Fruit fly (Drosophila melanogaster) whole organism, embryonic: ENCODE measurements around the gene osk.
A peak's percentile ranks its signal among the peaks of the same experiment; 100 is the strongest.

Source experiments
- Aef1 ChIP-seq: fragments of 200-800 bp; sonication (Bioruptor generic); IDR thresholded peaks from 3 replicates; pipeline ENCODE4 v1.3.6; 2022; ENCODE audit warnings: missing biosample characterization, missing genetic modification characterization
- B-H1 ChIP-seq: fragments of 200-800 bp; sonication (Bioruptor generic); IDR thresholded peaks from 3 replicates; pipeline ENCODE4 v1.3.6; 2022; ENCODE audit warnings: missing biosample characterization, missing genetic modification characterization
- C15 ChIP-seq: fragments of 200-800 bp; sonication (Bioruptor generic); IDR thresholded peaks from 3 replicates; pipeline ENCODE4 v1.3.6; 2022; ENCODE audit warnings: missing biosample characterization, missing genetic modification characterization
- CG10959 ChIP-seq: fragments of 200-800 bp; sonication (Bioruptor generic); IDR thresholded peaks from 2 replicates; pipeline ENCODE4 v1.3.6; 2022; ENCODE audit warnings: missing biosample characterization, missing genetic modification characterization
- CG12104 ChIP-seq: fragments of 200-800 bp; sonication (Bioruptor generic); optimal IDR thresholded peaks from 3 replicates; lab custom pipeline; 2016; ENCODE audit warnings: missing biosample characterization, missing genetic modification characterization
- CG12155 ChIP-seq: fragments of 200-800 bp; sonication (Bioruptor generic); optimal IDR thresholded peaks from 3 replicates; lab custom pipeline; 2016; ENCODE audit warnings: missing biosample characterization, missing genetic modification characterization
- CG14667 ChIP-seq: fragments of 200-800 bp; sonication (Bioruptor generic); IDR thresholded peaks from 2 replicates; pipeline ENCODE4 v1.3.6; 2022; ENCODE audit warnings: missing biosample characterization, missing genetic modification characterization
- CG1603 ChIP-seq: fragments of 200-800 bp; sonication (Bioruptor generic); optimal IDR thresholded peaks from 2 replicates; lab custom pipeline; 2019; ENCODE audit warnings: missing biosample characterization, mild to moderate bottlenecking, missing genetic modification characterization, moderate library complexity
- CG18599 ChIP-seq: fragments of 200-800 bp; sonication (Bioruptor generic); optimal IDR thresholded peaks from 3 replicates; lab custom pipeline; 2017; ENCODE audit warnings: missing biosample characterization, missing genetic modification characterization, mild to moderate bottlenecking, moderate library complexity, missing genetic modification reagents
- CG2202 ChIP-seq: fragments of 200-800 bp; sonication (Bioruptor generic); optimal IDR thresholded peaks from 2 replicates; lab custom pipeline; 2018; ENCODE audit warnings: missing biosample characterization, mild to moderate bottlenecking, missing genetic modification characterization
- CG31224 ChIP-seq: fragments of 200-800 bp; sonication (Bioruptor generic); IDR thresholded peaks from 2 replicates; pipeline ENCODE4 v1.3.6; 2022; ENCODE audit warnings: missing biosample characterization, missing genetic modification characterization
- CG31441 ChIP-seq: fragments of 200-800 bp; sonication (Bioruptor generic); IDR thresholded peaks from 2 replicates; pipeline ENCODE4 v1.3.6; 2022; ENCODE audit warnings: missing biosample characterization, missing genetic modification characterization
- CG4360 ChIP-seq: fragments of 200-800 bp; sonication (Bioruptor generic); IDR thresholded peaks from 2 replicates; pipeline ENCODE4 v1.3.6; 2022; ENCODE audit warnings: missing biosample characterization, missing genetic modification characterization
- CG4730 ChIP-seq: fragments of 200-800 bp; sonication (Bioruptor generic); IDR thresholded peaks from 2 replicates; pipeline ENCODE4 v1.3.6; 2022; ENCODE audit warnings: missing biosample characterization, missing genetic modification characterization
- CG5245 ChIP-seq: fragments of 200-800 bp; sonication (Bioruptor generic); optimal IDR thresholded peaks from 3 replicates; lab custom pipeline; 2016; ENCODE audit warnings: missing biosample characterization, missing genetic modification characterization
- CG7839 ChIP-seq: fragments of 200-800 bp; sonication (Bioruptor generic); optimal IDR thresholded peaks from 3 replicates; lab custom pipeline; 2018; ENCODE audit warnings: missing biosample characterization, mild to moderate bottlenecking, missing genetic modification characterization, moderate library complexity
- CG8290 ChIP-seq, 3 experiments: fragments of 200-800 bp; sonication (Bioruptor generic); optimal IDR thresholded peaks; 2 replicates each; lab custom pipeline; 2016 to 2019; ENCODE audit warnings: missing biosample characterization in 3 of 3, missing genetic modification characterization in 3 of 3, mild to moderate bottlenecking in 2 of 3, moderate library complexity in 1 of 3
- CrebB ChIP-seq: fragments of 200-800 bp; sonication (Bioruptor generic); optimal IDR thresholded peaks from 3 replicates; lab custom pipeline; 2018; ENCODE audit warnings: missing biosample characterization, mild to moderate bottlenecking, missing genetic modification characterization
- D ChIP-seq, 2 experiments: fragments of 200-800 bp in 1 of 2; fragments of >200 bp in 1 of 2; sonication (Bioruptor generic) in 1 of 2; optimal IDR thresholded peaks; 2 replicates in 1 of 2; 3 replicates in 1 of 2; lab custom pipeline; 2017; ENCODE audit warnings: mild to moderate bottlenecking in 1 of 2, missing biosample characterization in 1 of 2, missing genetic modification characterization in 1 of 2, missing genetic modification reagents in 1 of 2
- Fer1 ChIP-seq: fragments of 200-800 bp; sonication (Bioruptor generic); optimal IDR thresholded peaks from 2 replicates; lab custom pipeline; 2017; ENCODE audit warnings: missing biosample characterization, mild to moderate bottlenecking, missing genetic modification characterization
- Fer3 ChIP-seq: fragments of 200-800 bp; sonication (Bioruptor generic); optimal IDR thresholded peaks from 2 replicates; lab custom pipeline; 2018; ENCODE audit warnings: missing biosample characterization, mild to moderate bottlenecking, missing genetic modification characterization, moderate library complexity
- Gsc ChIP-seq: fragments of 200-800 bp; sonication (Bioruptor generic); IDR thresholded peaks from 2 replicates; pipeline ENCODE4 v1.3.6; 2022; ENCODE audit warnings: missing biosample characterization, missing genetic modification characterization
- HLH54F ChIP-seq: fragments of 200-800 bp; sonication (Bioruptor generic); optimal IDR thresholded peaks from 3 replicates; lab custom pipeline; 2016; ENCODE audit warnings: missing biosample characterization, missing genetic modification characterization
- Jarid2 ChIP-seq: fragments of 200-800 bp; sonication (Bioruptor generic); optimal IDR thresholded peaks from 3 replicates; lab custom pipeline; 2017; ENCODE audit warnings: mild to moderate bottlenecking, missing biosample characterization, missing genetic modification reagents, missing genetic modification characterization
- Lim3 ChIP-seq: fragments of 200-800 bp; sonication (Bioruptor generic); IDR thresholded peaks from 2 replicates; pipeline ENCODE4 v1.3.6; 2022; ENCODE audit warnings: missing biosample characterization, missing genetic modification characterization
- Mad ChIP-seq: fragments of 200-800 bp; sonication (Bioruptor generic); optimal IDR thresholded peaks from 2 replicates; lab custom pipeline; 2016; ENCODE audit warnings: missing biosample characterization, missing genetic modification characterization
- Mes4 ChIP-seq: fragments of 200-800 bp; sonication (Bioruptor generic); optimal IDR thresholded peaks from 2 replicates; lab custom pipeline; 2016; ENCODE audit warnings: missing biosample characterization, missing genetic modification characterization
- NC2α ChIP-seq: fragments of 200-800 bp; sonication (Bioruptor generic); optimal IDR thresholded peaks from 2 replicates; lab custom pipeline; 2016; ENCODE audit warnings: missing biosample characterization, missing genetic modification characterization
- NFAT ChIP-seq: fragments of 200-800 bp; sonication (Bioruptor generic); IDR thresholded peaks from 2 replicates; pipeline ENCODE4 v1.3.6; 2022; ENCODE audit warnings: missing biosample characterization, missing genetic modification characterization
- NfI ChIP-seq: fragments of 200-800 bp; sonication (Bioruptor generic); optimal IDR thresholded peaks from 3 replicates; lab custom pipeline; 2018; ENCODE audit warnings: missing biosample characterization, mild to moderate bottlenecking, missing genetic modification characterization, moderate library complexity
- Ravus ChIP-seq: fragments of 200-800 bp; sonication (Bioruptor generic); IDR thresholded peaks from 2 replicates; pipeline ENCODE4 v1.3.6; 2022; ENCODE audit warnings: missing biosample characterization, missing genetic modification characterization
- Rx ChIP-seq: fragments of 200-800 bp; sonication (Bioruptor generic); IDR thresholded peaks from 2 replicates; pipeline ENCODE4 v1.3.6; 2022; ENCODE audit warnings: missing biosample characterization, missing genetic modification characterization
- Six4 ChIP-seq: fragments of 200-800 bp; sonication (Bioruptor generic); optimal IDR thresholded peaks from 2 replicates; lab custom pipeline; 2016; ENCODE audit warnings: missing biosample characterization, missing genetic modification characterization
- Tbp ChIP-seq: fragments of >200 bp; optimal IDR thresholded peaks from 2 replicates; lab custom pipeline; 2018; ENCODE audit warnings: missing biosample characterization, missing genetic modification characterization
- aop ChIP-seq: fragments of 200-800 bp; sonication (Bioruptor generic); IDR thresholded peaks from 2 replicates; pipeline ENCODE4 v1.3.6; 2022; ENCODE audit warnings: missing biosample characterization, missing genetic modification characterization
- bbx ChIP-seq: fragments of 200-800 bp; sonication (Bioruptor generic); IDR thresholded peaks from 2 replicates; pipeline ENCODE4 v1.3.6; 2022; ENCODE audit warnings: missing biosample characterization, missing genetic modification characterization; ENCODE audit not compliant: partially characterized antibody
- btn ChIP-seq: fragments of 200-800 bp; sonication (Bioruptor generic); optimal IDR thresholded peaks from 2 replicates; lab custom pipeline; 2016; ENCODE audit warnings: missing biosample characterization, missing genetic modification characterization
- crol ChIP-seq: fragments of 200-800 bp; sonication (Bioruptor generic); IDR thresholded peaks from 2 replicates; pipeline ENCODE4 v1.3.6; 2022; ENCODE audit warnings: missing biosample characterization, missing genetic modification characterization
- dimm ChIP-seq: fragments of 200-800 bp; sonication (Bioruptor generic); IDR thresholded peaks from 2 replicates; pipeline ENCODE4 v1.3.6; 2022; ENCODE audit warnings: missing biosample characterization, missing genetic modification characterization
- dmrt11E ChIP-seq: fragments of 200-800 bp; sonication (Bioruptor generic); optimal IDR thresholded peaks from 3 replicates; lab custom pipeline; 2018; ENCODE audit warnings: missing biosample characterization, mild to moderate bottlenecking, missing genetic modification characterization, moderate library complexity
- ems ChIP-seq: fragments of 200-800 bp; sonication (Bioruptor generic); optimal IDR thresholded peaks from 3 replicates; lab custom pipeline; 2016; ENCODE audit warnings: missing biosample characterization, missing genetic modification characterization
- fru ChIP-seq: fragments of >200 bp; optimal IDR thresholded peaks from 2 replicates; lab custom pipeline; 2017
- luna ChIP-seq: fragments of 200-800 bp; sonication (Bioruptor generic); optimal IDR thresholded peaks from 2 replicates; lab custom pipeline; 2016; ENCODE audit warnings: missing biosample characterization, missing genetic modification characterization
- odd ChIP-seq: fragments of 200-800 bp; sonication (Bioruptor generic); optimal IDR thresholded peaks from 2 replicates; lab custom pipeline; 2017; ENCODE audit warnings: missing biosample characterization, mild to moderate bottlenecking, missing genetic modification characterization
- p53 ChIP-seq: fragments of 200-800 bp; sonication (Bioruptor generic); optimal IDR thresholded peaks from 2 replicates; lab custom pipeline; 2016; ENCODE audit warnings: missing biosample characterization, missing genetic modification characterization
- peb ChIP-seq: fragments of 200-800 bp; sonication (Bioruptor generic); IDR thresholded peaks from 2 replicates; pipeline ENCODE4 v1.3.6; 2022; ENCODE audit warnings: missing biosample characterization, missing genetic modification characterization
- sim ChIP-seq: fragments of 200-800 bp; sonication (Bioruptor generic); IDR thresholded peaks from 2 replicates; pipeline ENCODE4 v1.3.6; 2022; ENCODE audit warnings: missing biosample characterization, missing genetic modification characterization
- twi ChIP-seq: fragments of 200-800 bp; optimal IDR thresholded peaks from 2 replicates; lab custom pipeline; 2019; ENCODE audit warnings: missing biosample characterization, mild to moderate bottlenecking, missing genetic modification characterization, moderate library complexity
- vfl ChIP-seq: fragments of 200-800 bp; sonication (Bioruptor generic); optimal IDR thresholded peaks from 2 replicates; lab custom pipeline; 2016; ENCODE audit warnings: missing biosample characterization, missing genetic modification characterization
- wor ChIP-seq: fragments of 200-800 bp; sonication (Bioruptor generic); IDR thresholded peaks from 2 replicates; pipeline ENCODE4 v1.3.6; 2022; ENCODE audit warnings: missing biosample characterization, missing genetic modification characterization
- zfh1 ChIP-seq: fragments of 200-800 bp; sonication (Bioruptor generic); IDR thresholded peaks from 3 replicates; pipeline ENCODE4 v1.3.6; 2022; ENCODE audit warnings: missing biosample characterization, missing genetic modification characterization

Gene osk

DNA sequence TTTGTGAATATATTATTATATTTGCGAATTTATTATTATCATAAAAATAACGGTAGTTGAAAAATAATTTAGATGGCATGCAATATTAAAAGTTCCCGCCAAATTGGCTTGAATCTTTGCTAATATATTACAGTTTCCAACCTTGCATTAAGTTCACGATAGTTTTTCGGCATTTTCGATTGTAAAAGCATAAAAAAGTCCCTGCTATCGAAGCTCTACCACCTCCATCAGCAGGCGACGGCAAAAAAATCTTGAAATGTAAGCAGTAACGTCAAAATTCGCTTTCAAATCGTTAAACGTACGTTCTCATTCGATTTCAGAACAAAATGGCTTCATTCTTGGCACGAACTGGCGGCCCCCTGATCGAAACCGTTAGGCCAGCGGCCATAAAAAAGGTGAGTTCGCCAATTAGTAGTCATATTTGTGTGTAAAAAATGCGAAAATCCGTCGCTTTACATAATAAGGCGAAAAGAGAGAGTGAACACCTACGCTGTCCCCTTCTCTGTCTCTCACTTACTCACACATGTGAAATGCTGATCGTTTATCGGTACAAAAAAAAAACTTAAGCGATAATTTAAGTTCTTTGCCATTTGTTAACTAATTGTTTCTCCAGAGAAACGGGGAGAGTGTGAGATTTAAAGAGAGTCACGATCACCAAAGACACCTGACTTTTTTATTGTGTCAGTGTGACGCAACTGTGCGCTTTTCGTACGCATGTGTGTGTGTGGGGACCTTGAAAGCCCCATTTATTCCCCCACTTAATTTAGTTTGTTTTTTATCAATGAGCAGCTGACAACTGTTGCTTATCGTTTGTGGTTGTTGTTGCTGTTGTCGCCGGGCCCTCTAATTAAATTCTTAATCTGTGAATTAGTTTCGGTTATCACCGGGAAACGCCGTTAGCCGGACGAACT, 3.8 kb downstream of the osk start, which contains the start of gene ScsbetaA (continued):
- TF ChIP-seq Gsc = no peak
- TF ChIP-seq fru (lab: Kevin White, UChicago) = no peak
- TF ChIP-seq Mad (GFP tag; lab: Kevin White, UChicago) = no peak
- peak; percentile 59 for TF ChIP-seq CG4360 (GFP tag; lab: Robert Waterston, UW)
- TF ChIP-seq CG7839 = peak; percentile 10
- TF ChIP-seq crol (GFP tag; lab: Robert Waterston, UW) = no peak
- TF ChIP-seq CG14667 = no peak
- TF ChIP-seq NC2α (GFP tag; lab: Kevin White, UChicago) = no peak
- no peak for TF ChIP-seq C15
- TF ChIP-seq bbx (GFP tag; lab: Robert Waterston, UW) = peak; percentile 87
- peak; percentile 2 for TF ChIP-seq vfl (GFP tag; lab: Kevin White, UChicago)
- peak; percentile 2 for TF ChIP-seq Fer1 (GFP tag; lab: Kevin White, UChicago)
- no peak for TF ChIP-seq Rx (GFP tag; lab: Robert Waterston, UW)
- no peak for TF ChIP-seq D (optimal IDR thresholded peaks at IDR 0.05; lab: Kevin White, UChicago)
- no peak for TF ChIP-seq D (GFP tag; optimal IDR thresholded peaks at IDR 0.05; lab: Kevin White, UChicago)
- no peak for TF ChIP-seq wor (GFP tag; lab: Robert Waterston, UW)
- TF ChIP-seq dmrt11E (tag; lab: Kevin White, UChicago) = no peak
- no peak for TF ChIP-seq ems (GFP tag; lab: Kevin White, UChicago)
- no peak for TF ChIP-seq Mes4
- no peak for TF ChIP-seq CG31441
- TF ChIP-seq Jarid2 (GFP tag; lab: Kevin White, UChicago) = no peak
- TF ChIP-seq CG4730 = no peak
- no peak for TF ChIP-seq aop (GFP tag; lab: Robert Waterston, UW)
- no peak for TF ChIP-seq Fer3 (tag; lab: Kevin White, UChicago)
- TF ChIP-seq dimm (GFP tag; lab: Robert Waterston, UW) = no peak
- peak; percentile 8 for TF ChIP-seq CG8290 (GFP tag; optimal IDR thresholded peaks at IDR 0.05; lab: Kevin White, UChicago)
- TF ChIP-seq CG8290 (tag; optimal IDR thresholded peaks at IDR 0.05; lab: Kevin White, UChicago) = no peak
- no peak for TF ChIP-seq peb (GFP tag; lab: Robert Waterston, UW)
- TF ChIP-seq CG31224 (GFP tag; lab: Robert Waterston, UW) = no peak
- no peak for TF ChIP-seq B-H1 (GFP tag; lab: Robert Waterston, UW)
- TF ChIP-seq Tbp (GFP tag; lab: Kevin White, UChicago) = no peak
- TF ChIP-seq btn (GFP tag; lab: Kevin White, UChicago) = no peak
- peak; percentile 70 for TF ChIP-seq CG1603 (tag; lab: Kevin White, UChicago)
- TF ChIP-seq CG18599 (GFP tag; lab: Kevin White, UChicago) = no peak
- TF ChIP-seq zfh1 (GFP tag; lab: Robert Waterston, UW) = no peak
- peak; percentile 11 for TF ChIP-seq CG12155 (GFP tag; lab: Kevin White, UChicago)
- TF ChIP-seq Six4 (GFP tag; lab: Kevin White, UChicago) = no peak
- no peak for TF ChIP-seq luna (GFP tag; lab: Kevin White, UChicago)
- TF ChIP-seq p53 (GFP tag; lab: Kevin White, UChicago) = no peak
- no peak for TF ChIP-seq sim (GFP tag; lab: Robert Waterston, UW)
- no peak for TF ChIP-seq CG2202
- peak; percentile 14 for TF ChIP-seq NfI (GFP tag; lab: Kevin White, UChicago)
- no peak for TF ChIP-seq CrebB (tag; lab: Kevin White, UChicago)
- TF ChIP-seq CG12104 (GFP tag; lab: Kevin White, UChicago) = no peak
- TF ChIP-seq Ravus (GFP tag; lab: Robert Waterston, UW) = no peak
- peak; percentile 32; the same call in 1 of the 2 replicates for TF ChIP-seq Lim3 (GFP tag; lab: Robert Waterston, UW)
- TF ChIP-seq twi (tag; lab: Kevin White, UChicago) = no peak
- TF ChIP-seq Aef1 (GFP tag; lab: Robert Waterston, UW) = no peak
- TF ChIP-seq CG10959 (GFP tag; lab: Robert Waterston, UW) = no peak
- TF ChIP-seq odd = no peak
- TF ChIP-seq CG5245 = no peak
- no peak for TF ChIP-seq NFAT (GFP tag; lab: Robert Waterston, UW)
- no peak for TF ChIP-seq HLH54F
